Fruit fly (Drosophila melanogaster): ENCODE results near the gene Tim13.

Tim13 gene

DNA sequence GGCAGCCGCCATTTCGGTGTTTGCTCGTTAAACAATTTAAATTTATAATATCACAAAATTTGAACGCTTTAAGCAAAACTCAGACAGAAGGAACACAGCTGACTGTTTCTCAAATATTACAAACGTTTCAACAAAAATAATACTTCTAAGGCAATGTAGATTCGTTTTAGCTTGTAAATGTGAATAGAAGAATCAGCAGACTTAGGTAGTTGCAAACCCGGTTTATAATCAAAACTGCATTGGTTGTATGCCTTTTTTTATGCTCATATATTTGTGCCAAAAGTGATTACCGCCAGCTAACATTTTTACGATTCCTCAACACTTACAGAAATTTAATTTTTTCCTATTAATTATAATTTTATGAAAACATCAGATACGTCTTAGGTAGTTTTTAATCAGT lies at the start of gene Tim13:
Tim13 (minus strand) TSS at position 101 of the 400 bp plus-strand sequence.
- no peak for TF ChIP-seq CG17801 (GFP tag; optimal IDR thresholded peaks at IDR 0.05; ENCODE audit: partially characterized antibody)

DNA sequence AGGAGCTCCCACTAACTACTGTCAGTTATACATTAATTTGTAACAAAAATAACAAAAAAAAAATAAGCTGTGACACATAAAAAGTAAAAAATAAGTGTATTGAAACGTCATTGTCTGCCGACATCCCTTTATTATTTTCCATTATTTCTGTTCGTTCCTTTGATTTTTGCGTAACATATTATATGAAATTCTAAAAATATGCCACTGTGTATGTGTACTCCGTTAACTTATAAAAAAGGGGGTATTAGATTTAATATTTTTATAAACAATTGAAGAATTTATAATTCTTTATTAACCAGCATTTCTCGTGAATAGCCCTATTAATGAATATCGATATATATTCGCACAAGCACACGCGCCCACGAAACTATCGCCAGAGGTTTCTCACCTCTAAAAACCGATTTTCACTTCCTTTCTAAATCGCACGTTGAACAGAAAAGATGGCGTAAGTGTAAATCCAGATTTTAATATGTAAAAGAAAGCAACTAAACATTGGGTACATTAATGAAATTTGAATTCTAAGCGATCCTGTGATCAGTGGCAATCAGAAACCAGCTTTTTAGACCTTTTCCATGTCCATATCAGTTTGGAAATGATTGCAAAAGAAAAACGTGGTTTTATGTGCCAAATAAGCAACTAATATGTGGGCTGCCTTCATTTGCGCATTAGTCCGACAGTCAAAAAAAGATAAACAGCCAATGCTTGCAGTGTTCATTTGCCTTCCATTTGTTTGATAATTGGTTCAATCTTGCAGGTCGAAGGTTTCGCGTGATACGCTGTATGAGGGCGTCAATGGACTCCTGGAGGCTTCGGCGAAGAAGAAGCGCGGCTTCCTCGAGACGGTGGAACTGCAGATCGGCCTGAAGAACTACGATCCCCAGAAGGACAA lies 48.4 kb upstream of the Tim13 start, which contains the start of gene RpL10Ab:
RpL10Ab (plus strand) TSS at position 406 of the 889 bp plus-strand sequence.
- TF ChIP-seq CG17801 (GFP tag; optimal IDR thresholded peaks at IDR 0.05; ENCODE audit: partially characterized antibody): peak; percentile 37

DNA sequence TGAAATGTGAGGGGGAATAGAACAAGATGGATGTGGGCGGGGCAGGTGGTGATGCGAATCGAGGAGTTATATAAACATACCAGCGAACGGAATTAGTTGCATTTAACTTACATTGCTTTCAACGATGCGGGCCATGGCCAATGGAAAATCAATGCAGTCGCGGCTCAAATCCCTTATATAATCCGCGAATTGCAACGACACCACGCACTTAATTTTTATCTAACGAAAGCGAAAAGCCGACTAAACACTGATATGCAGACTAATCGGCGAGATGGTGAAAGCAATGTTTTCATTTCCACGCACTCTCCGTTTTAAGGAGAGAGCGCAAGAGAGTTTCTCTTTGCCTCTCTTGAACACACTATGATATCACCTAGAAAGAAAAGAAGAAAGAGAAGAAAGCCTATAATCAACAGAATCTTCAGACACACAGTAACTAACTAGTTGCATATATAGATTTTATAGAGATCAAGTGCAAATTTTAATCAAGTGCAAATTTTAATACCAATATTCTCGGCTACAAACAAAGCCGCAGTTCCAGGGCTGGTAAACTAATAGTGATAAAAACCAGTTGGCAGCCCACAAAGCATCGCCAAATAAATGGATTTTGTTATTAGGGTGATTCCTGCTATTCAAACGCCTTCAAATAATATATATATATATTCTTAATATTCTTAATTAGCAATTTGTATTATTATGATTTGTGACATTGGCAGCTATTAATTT lies 47.6 kb upstream of the Tim13 start, which contains the start of the genes CG11597 and CG5946:
CG11597 (minus strand) TSS at position 553 of the 723 bp plus-strand sequence.
CG5946 (minus strand) TSS at position 553 of the 723 bp plus-strand sequence.
- TF ChIP-seq CG17801 (GFP tag; optimal IDR thresholded peaks at IDR 0.05; ENCODE audit: partially characterized antibody): no peak

DNA sequence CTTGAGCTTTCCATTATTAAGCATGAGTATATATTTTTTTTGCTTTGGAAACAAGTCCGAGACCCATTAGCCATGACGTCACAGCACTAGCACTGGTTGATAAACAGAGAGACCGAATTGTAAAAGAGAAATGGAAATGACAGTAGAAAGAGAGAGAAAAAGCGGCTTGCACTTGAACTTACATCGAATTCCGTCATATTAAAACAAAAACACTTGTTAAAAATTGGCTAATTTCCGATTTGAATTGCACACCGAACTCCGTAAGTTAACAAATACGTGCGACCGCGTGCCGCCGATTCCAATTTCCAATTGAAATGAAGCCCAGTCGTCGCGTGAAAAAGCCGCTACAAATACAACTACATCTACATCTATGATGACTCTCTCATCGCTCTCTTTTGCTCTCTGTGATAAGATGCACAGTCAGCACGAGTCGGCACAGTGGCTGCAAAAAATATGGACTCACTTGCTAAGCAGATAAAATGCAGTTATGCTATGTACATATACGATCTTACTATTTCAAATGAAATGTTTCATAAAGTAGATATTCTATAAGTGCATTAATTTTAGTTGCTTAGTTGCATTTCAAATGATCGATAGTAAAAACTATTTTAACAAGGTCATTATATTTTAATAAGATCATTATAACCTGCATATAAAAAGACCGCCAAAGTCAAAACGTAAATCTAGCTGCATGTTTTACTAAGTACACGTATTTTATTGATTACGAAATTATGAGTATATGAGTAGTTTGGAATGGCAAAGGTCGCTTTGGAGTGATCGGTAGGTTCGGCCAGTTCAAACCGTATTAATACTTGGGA lies 45.5 kb upstream of the Tim13 start:
- TF ChIP-seq CG17801 (GFP tag; optimal IDR thresholded peaks at IDR 0.05; ENCODE audit: partially characterized antibody): peak; percentile 70

DNA sequence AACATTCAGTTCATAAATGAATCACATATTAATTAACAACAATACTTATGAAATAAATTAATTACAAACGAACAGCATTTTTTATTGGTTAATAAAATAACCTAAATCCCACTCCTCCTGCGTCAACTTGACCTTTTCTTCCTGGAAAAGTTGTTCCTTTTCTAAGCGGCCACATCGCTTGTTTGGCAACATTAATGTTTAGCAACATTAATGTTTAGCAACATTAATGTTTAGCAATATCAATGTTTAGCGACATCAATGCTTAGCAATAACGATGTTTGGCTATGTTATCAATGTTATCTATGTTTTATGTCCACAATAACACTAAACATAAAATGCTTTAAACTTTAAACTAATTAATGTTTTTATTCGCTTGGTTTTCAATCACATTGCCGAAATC lies 42.3 kb upstream of the Tim13 start:
- no peak for TF ChIP-seq CG17801 (GFP tag; optimal IDR thresholded peaks at IDR 0.05; ENCODE audit: partially characterized antibody)

DNA sequence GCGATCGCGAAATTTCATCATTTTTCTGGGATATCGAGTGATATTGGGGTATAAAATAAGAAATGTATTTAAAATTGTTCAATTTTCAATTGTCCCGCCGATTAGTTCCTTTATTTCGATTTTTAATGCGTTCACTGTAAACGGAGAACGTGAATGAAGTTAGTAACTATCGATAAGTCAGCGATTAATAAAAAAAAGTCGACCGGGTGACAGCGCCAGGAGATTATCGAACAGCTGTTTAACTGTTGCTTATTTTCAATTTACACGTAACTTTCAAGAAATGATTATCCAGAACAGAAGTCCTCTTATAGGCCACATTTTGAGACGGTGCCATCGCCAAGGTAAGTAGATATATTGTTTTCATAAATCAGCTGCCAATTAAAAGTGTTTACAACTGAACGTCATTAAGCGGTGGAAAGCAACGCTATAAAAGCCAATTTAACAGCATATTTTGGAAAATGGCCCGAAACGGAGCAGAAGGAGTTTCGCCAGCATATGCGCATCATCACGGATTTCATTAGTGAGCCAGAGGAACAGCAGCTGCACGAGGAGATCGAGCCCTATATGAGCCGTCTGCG lies 41.0 kb upstream of the Tim13 start, which contains the start of gene CG14130:
CG14130 (plus strand) TSS at position 225 of the 578 bp plus-strand sequence.
- peak; percentile 12 for TF ChIP-seq CG17801 (GFP tag; optimal IDR thresholded peaks at IDR 0.05; ENCODE audit: partially characterized antibody)

DNA sequence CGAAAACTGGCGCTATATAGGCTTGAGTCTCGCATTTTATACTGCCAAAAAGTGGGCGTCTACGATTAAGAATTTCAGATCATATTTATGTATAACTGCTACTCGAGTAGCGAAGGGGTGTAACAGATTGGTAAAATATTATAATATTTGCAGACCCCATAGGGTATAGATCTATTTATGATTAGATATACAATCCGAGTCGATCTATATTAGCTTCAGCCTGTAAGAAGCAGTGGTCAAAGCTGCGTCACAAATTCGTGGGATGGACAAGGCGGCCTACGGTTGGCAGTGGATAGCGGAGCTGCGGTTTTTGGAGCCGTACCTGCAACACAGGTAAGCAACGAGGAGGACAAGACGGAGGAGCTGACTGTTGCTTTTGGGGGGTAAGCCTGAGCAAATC lies 40.4 kb upstream of the Tim13 start, which contains the start of gene Cubn2:
Cubn2 (minus strand) TSS at position 101 of the 400 bp plus-strand sequence.
- TF ChIP-seq CG17801 (GFP tag; optimal IDR thresholded peaks at IDR 0.05; ENCODE audit: partially characterized antibody): no peak

DNA sequence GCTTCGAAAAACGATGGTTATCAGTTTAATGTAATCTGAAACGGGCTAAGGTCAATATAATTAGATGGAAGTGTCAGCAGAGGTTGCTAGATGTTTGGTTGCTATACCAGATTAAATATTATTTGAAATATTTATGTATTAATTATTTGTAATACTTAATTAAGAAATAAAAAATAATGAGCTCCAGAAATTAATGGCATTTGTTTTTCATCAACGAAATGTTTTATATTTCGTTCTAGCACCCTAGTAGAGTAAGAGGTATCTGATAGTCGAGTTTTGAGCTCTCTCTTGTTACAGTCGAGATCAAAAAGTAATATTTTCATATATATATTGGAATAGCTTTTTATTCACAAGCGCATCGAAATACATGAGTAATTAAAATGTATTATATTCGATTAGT lies 27.3 kb upstream of the Tim13 start:
- TF ChIP-seq CG17801 (GFP tag; optimal IDR thresholded peaks at IDR 0.05; ENCODE audit: partially characterized antibody): no peak

DNA sequence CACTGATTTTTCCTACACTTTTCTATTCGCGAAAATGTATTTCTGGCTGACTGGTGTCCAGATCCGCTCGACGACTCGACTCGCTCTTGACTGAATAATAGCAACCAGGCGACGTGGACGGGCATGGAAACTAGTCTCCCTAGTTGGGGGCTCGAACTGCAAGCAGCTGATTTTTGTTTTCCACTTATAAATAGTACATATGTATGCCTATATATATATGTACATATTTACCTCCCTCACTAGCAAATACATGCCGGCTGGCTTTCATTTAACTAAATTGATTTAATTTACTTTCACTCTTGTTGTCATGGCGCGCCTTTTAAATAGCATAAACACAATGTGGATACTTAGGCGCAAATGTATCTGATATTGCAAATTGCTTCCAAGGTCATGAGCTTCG lies 26.5 kb upstream of the Tim13 start, which contains the start of gene Gcat:
Gcat (minus strand) TSS at position 101 of the 400 bp plus-strand sequence.
- TF ChIP-seq CG17801 (GFP tag; optimal IDR thresholded peaks at IDR 0.05; ENCODE audit: partially characterized antibody): no peak

DNA sequence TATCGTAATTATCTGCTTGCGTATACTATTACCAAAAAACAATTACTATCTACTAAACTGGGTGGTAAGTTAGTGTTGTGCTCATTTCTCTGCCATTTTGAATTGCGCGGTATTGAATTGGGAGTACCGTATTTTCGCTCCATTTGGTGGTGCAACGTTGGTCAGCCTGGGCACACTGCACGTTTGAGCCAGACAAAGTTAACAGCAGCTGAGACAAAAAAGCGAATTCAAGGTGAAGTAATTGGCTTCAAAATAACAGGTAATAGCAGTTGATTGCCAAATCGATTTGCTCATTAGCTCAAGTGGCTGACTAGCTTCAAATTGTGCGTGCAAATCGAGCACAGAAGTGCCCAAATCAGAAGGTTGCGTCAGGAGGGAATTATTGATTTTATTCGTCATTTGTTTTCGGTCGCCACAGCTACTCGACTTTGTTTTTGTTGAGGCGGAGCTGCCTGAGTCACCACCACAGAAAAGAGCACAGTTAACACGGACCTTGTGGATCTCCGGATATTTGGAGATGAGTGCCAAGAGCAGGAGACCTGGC lies 21.2 kb upstream of the Tim13 start, which contains the start of gene Klp68D:
Klp68D (plus strand) TSS at position 175 of the 544 bp plus-strand sequence.
- TF ChIP-seq CG17801 (GFP tag; optimal IDR thresholded peaks at IDR 0.05; ENCODE audit: partially characterized antibody): no peak

DNA sequence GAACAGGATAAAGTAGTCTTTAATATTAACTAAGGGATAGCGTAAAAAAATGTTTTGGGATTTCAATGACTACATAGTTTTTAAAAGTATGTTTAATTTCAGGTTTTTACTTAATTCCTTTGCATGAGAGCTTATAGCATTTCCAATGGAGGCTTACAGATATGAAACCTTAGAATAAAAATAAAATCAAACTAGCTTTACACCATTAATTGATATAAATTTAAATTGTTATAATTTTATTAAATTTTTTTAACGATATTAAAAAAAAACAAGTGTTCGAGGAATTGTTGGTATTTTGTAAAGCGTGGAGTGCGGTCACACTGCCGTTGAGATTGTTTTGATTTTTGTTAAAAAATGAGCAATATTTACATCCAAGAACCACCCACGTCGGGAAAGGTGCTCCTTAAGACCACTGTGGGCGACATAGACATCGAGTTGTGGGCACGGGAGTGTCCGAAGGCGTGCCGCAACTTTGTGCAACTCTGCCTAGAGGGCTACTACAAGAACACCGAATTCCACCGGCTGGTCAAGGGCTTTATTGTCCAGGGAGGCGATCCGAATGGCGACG lies 19.0 kb upstream of the Tim13 start, which contains the start of the genes twy and CG10907:
twy (minus strand) TSS at position 51 of the 568 bp plus-strand sequence.
CG10907 (plus strand) TSS at position 282 of the 568 bp plus-strand sequence.
- TF ChIP-seq CG17801 (GFP tag; optimal IDR thresholded peaks at IDR 0.05; ENCODE audit: partially characterized antibody): no peak

DNA sequence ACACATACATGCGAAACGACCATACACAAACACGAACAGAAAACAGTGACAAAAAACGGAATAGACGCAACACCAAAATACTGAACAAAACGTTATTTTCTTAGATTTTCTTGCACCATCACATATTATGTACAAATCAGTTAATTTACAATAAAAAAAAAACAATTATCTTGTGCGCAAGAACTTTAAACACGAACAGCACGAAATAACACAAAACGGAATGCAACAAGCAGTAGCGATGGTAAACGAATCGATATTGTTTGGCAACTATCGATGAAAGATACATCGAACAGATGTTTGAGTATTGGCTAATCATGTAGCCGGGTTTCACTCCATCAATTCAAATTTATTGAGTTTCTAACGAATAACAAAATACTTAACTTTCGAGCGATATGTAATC lies 15.5 kb upstream of the Tim13 start, which contains the start of gene Pi3K68D:
Pi3K68D (minus strand) TSS at position 241 of the 400 bp plus-strand sequence.
- TF ChIP-seq CG17801 (GFP tag; optimal IDR thresholded peaks at IDR 0.05; ENCODE audit: partially characterized antibody): peak; percentile 21

DNA sequence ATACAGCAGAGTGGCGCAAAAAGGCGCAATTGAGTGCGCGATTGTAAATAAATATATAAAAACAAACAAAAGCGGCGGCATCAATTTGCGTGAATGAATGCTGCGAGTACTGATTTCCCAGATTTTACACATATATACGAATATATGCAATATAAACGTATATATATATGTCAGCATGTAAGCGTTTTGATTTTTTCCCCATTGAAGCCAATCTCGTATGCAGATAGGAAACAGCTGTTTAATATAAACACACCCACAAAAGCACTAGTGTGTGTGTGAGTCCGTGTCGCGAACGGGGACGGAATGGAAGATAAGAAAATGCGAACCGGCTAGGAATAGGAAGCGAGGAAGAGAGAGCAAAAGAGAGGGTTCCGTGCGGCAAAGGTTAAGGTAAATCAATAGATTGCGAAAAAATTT lies 14.6 kb upstream of the Tim13 start:
- no peak for TF ChIP-seq CG17801 (GFP tag; optimal IDR thresholded peaks at IDR 0.05; ENCODE audit: partially characterized antibody)

Measured in ovary, adult (tissue).